Worm (Caenorhabditis elegans) whole organism, early embryonic: Measurements from ENCODE around the gene F32G8.2.

Source experiments
- B0310.2 ChIP-seq: sonication (generic microtip); optimal IDR thresholded peaks from 2 replicates; lab custom pipeline; 2016; ENCODE audit warnings: mild to moderate bottlenecking, missing genetic modification characterization, missing compliant biosample characterization
- F13C5.2 ChIP-seq: sonication (generic microtip); optimal IDR thresholded peaks from 2 replicates; lab custom pipeline; 2017; ENCODE audit warnings: mild to moderate bottlenecking, missing genetic modification characterization, inconsistent platforms, missing compliant biosample characterization
- aly-1 ChIP-seq: sonication (generic microtip); optimal IDR thresholded peaks from 2 replicates; lab custom pipeline; 2016; ENCODE audit warnings: missing genetic modification characterization, missing compliant biosample characterization
- ama-1 ChIP-seq: fragments of 150-350 bp; optimal IDR thresholded peaks from 2 replicates; lab custom pipeline; 2014
- ceh-13 ChIP-seq: fragments of 200-800 bp; sonication (Bioruptor generic); optimal IDR thresholded peaks from 2 replicates; lab custom pipeline; 2018; ENCODE audit warnings: mild to moderate bottlenecking, missing genetic modification characterization, missing compliant biosample characterization
- ceh-36 ChIP-seq: sonication (generic microtip); optimal IDR thresholded peaks from 2 replicates; lab custom pipeline; 2016; ENCODE audit warnings: missing genetic modification characterization, inconsistent platforms, missing compliant biosample characterization
- ets-7 ChIP-seq: sonication (generic microtip); optimal IDR thresholded peaks from 2 replicates; lab custom pipeline; 2016; ENCODE audit warnings: missing genotype, missing genetic modification characterization, missing compliant biosample characterization
- flt-1 ChIP-seq: fragments of 200-800 bp; sonication (Bioruptor generic); IDR thresholded peaks from 2 replicates; pipeline ENCODE4 v1.3.6; 2022; ENCODE audit warnings: missing genetic modification characterization, missing compliant biosample characterization
- hmbx-1 ChIP-seq: sonication (generic microtip); optimal IDR thresholded peaks from 2 replicates; lab custom pipeline; 2016; ENCODE audit warnings: mild to moderate bottlenecking, missing genetic modification characterization, missing compliant biosample characterization
- hmg-4 ChIP-seq: fragments of 200-800 bp; sonication (Bioruptor generic); optimal IDR thresholded peaks from 2 replicates; lab custom pipeline; 2018; ENCODE audit warnings: mild to moderate bottlenecking, missing genetic modification characterization, missing compliant biosample characterization
- hnd-1 ChIP-seq: sonication (generic microtip); optimal IDR thresholded peaks from 2 replicates; lab custom pipeline; 2016; ENCODE audit warnings: missing genetic modification characterization, missing compliant biosample characterization
- pes-1 ChIP-seq: fragments of 200-800 bp; sonication (Bioruptor generic); IDR thresholded peaks from 2 replicates; pipeline ENCODE4 v1.3.6; 2022; ENCODE audit warnings: missing genetic modification reagents, missing genetic modification characterization, missing compliant biosample characterization
- scrt-1 ChIP-seq: fragments of 200-800 bp; sonication (Bioruptor generic); IDR thresholded peaks from 2 replicates; pipeline ENCODE4 v1.3.6; 2022; ENCODE audit warnings: missing genetic modification characterization, missing compliant biosample characterization
- sea-1 ChIP-seq: fragments of 200-800 bp; sonication (Bioruptor generic); conservative IDR thresholded peaks from 2 replicates; pipeline ENCODE4 v1.3.6; 2022; ENCODE audit warnings: missing genetic modification characterization, missing compliant biosample characterization
- tbx-11 ChIP-seq: fragments of 200-800 bp; sonication (Bioruptor generic); IDR thresholded peaks from 2 replicates; pipeline ENCODE4 v1.3.6; 2022; ENCODE audit warnings: missing genetic modification characterization, missing compliant biosample characterization
- tbx-37 ChIP-seq: fragments of 200-800 bp; sonication (Bioruptor generic); conservative IDR thresholded peaks from 2 replicates; pipeline ENCODE4 v1.3.6; 2022; ENCODE audit warnings: missing genetic modification reagents, missing genetic modification characterization, missing compliant biosample characterization
- tra-4 ChIP-seq: sonication (generic microtip); optimal IDR thresholded peaks from 2 replicates; lab custom pipeline; 2017; ENCODE audit warnings: missing genetic modification characterization, missing compliant biosample characterization

The F32G8.2 gene

DNA sequence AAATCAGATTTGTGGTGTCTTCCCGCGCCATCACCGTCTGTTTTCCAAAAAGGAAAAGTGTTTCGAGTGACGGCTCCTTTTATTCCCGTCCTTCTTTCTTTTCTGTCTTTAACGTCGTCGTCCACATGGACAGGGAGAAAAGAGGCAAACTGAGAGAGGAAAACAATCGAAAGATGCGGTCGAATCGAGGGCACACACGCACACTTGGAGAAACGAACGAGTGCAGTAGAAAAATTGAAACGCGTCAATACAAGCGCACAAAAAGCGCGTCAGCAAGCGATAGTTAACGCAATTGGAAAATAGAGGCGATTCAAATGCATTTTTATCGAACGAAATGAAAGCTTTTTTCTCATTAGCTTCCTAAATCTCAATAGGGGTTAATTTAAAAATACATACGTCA, 13.0 kb upstream of the F32G8.2 start:
- TF ChIP-seq hmg-4 (GFP tag; lab: Kevin White, UChicago) (peak; percentile 50), F13C5.2 (tag; lab: Kevin White, UChicago) (peak; percentile 11), flt-1 (no peak), ceh-13 (GFP tag; lab: Kevin White, UChicago) (no peak), pes-1 (GFP tag; lab: Robert Waterston, UW) (no peak), B0310.2 (tag; lab: Kevin White, UChicago) (no peak)

DNA sequence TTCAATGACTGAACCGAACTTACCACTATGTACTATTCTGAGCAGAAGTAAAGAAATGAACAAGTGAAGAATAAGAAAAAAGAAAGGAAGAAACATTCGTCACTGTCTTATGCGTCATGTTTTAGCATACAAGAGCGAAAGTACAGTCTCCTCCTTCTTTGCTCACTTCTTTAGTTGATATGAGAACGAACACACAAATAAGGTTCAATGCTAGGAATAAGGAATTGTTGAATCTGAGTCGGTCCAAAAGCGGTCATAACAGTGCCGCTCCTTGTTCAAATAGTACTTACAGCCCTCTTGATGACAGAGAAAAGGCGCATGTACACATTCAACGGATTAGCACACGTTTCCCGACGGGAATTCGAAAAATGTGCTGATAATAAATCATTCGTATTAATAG, 10.7 kb upstream of the F32G8.2 start, which contains the start of gene F25D1.8:
Gene F25D1.8 (plus strand): TSS at position 301 of the 400 bp plus-strand sequence.
- TF ChIP-seq tra-4 (tag; lab: Kevin White, UChicago), result no peak

DNA sequence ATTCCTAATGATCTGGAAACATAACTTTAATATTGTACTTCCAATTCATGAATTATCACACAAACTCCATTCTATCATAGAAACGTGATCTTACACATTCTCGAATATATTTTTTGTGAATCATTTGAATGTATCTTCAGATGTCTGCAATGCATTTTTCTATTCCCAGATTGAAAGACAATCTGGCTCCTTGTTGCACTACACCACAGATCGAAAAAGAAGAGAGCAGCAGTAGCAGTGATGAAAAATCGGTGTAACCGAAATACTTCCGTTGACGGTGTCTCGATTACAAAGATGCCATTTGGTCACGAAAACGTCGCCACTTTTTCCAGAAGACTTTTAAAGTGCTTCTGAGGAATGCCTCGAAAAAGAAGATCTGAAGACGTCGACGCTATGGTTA, 9.8 kb upstream of the F32G8.2 start, which contains the start of gene degt-1:
Gene degt-1 (plus strand): TSS at position 301 of the 400 bp plus-strand sequence.
- TF ChIP-seq flt-1 (no peak), tra-4 (tag; lab: Kevin White, UChicago) (no peak), tbx-11 (GFP tag; lab: Robert Waterston, UW) (no peak), sea-1 (GFP tag; lab: Robert Waterston, UW) (no peak), B0310.2 (tag; lab: Kevin White, UChicago) (no peak), hmg-4 (GFP tag; lab: Kevin White, UChicago) (no peak), F13C5.2 (tag; lab: Kevin White, UChicago) (no peak), ama-1 (lab: Kevin White, UChicago) (no peak), tbx-37 (GFP tag; lab: Robert Waterston, UW) (no peak), pes-1 (GFP tag; lab: Robert Waterston, UW) (no peak), ceh-13 (GFP tag; lab: Kevin White, UChicago) (no peak), hnd-1 (tag; lab: Kevin White, UChicago) (no peak), ceh-36 (tag; lab: Kevin White, UChicago) (no peak)

DNA sequence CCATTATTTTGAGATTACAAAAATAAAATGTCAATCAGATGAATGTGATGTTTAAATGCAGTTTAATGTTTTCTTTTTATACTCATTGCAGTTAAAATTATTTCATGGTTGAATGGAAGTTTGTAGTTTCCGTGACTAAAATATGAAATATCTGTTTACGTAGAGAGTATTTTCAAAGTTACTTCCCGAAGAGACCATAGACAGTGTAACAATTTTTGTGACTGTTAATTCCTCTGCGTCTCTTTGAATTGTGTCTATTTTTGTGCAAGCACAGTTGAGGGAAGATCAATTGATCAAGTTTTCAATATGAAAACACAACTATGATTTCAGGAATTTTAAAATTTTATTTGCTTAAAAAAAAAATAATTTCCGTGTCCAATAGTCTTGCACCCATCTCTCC, 3.1 kb upstream of the F32G8.2 start, which contains the start of gene F25D1.5:
Gene F25D1.5 (minus strand): TSS at position 35 of the 400 bp plus-strand sequence.
- TF ChIP-seq scrt-1 (GFP tag; lab: Robert Waterston, UW) (no peak), flt-1 (no peak), ceh-36 (tag; lab: Kevin White, UChicago) (no peak), F13C5.2 (tag; lab: Kevin White, UChicago) (no peak), pes-1 (GFP tag; lab: Robert Waterston, UW) (no peak), tbx-11 (GFP tag; lab: Robert Waterston, UW) (no peak), ama-1 (lab: Kevin White, UChicago) (no peak), ceh-13 (GFP tag; lab: Kevin White, UChicago) (no peak), aly-1 (tag; lab: Kevin White, UChicago) (no peak), ets-7 (tag; lab: Kevin White, UChicago) (no peak), sea-1 (GFP tag; lab: Robert Waterston, UW) (no peak), hmbx-1 (tag; lab: Kevin White, UChicago) (no peak), tra-4 (tag; lab: Kevin White, UChicago) (no peak)

DNA sequence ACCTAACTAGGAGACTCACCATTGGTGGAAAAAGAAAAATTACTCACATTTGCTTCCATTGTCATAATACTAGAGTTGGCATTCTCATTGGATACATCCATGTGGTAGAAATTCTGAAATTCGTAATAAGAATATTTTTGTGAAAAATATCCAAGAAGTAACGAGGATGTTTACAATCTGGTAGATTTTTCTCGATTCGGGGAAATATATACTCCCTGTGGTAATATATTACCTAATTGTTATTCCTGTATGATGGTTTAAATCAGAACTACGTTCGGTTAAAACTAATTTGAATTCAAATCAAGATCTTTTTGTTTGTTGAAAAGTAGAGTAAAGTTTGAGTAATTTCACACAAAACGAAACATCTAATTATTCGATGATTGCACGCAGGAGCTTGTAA, 836 bp upstream of the F32G8.2 start, which contains the start of gene srd-34:
Gene srd-34 (minus strand): TSS at position 101 of the 400 bp plus-strand sequence.
- TF ChIP-seq F13C5.2 (tag; lab: Kevin White, UChicago), result no peak
- no peak for TF ChIP-seq scrt-1 (GFP tag; lab: Robert Waterston, UW)
- no peak for TF ChIP-seq hmg-4 (GFP tag; lab: Kevin White, UChicago)
- TF ChIP-seq ets-7 (tag; lab: Kevin White, UChicago), result no peak
- TF ChIP-seq tbx-11 (GFP tag; lab: Robert Waterston, UW), result no peak

DNA sequence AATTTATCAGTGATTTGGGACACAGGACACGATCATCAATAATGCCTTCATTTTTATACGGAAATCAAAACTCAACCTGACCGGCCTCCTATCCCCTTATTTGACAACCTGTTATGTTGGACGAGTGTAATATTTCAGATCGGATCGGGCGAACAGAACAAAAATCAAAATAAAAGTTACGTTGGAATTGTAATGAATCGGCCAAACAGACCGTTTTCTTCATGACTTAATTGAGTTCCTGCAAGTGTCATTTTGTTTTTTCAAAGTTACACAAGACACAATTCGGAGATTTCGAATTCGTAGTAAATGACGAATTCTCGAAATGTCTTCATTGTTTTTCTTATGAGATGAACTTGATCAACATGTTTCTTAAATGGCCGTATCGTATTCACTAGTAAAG, 5.4 kb downstream of the F32G8.2 start, which contains the start of gene F32G8.3:
Gene F32G8.3 (minus strand): TSS at position 101 of the 400 bp plus-strand sequence.
- TF ChIP-seq flt-1, result no peak
- no peak for TF ChIP-seq pes-1 (GFP tag; lab: Robert Waterston, UW)
- no peak for TF ChIP-seq hmbx-1 (tag; lab: Kevin White, UChicago)
- TF ChIP-seq ceh-13 (GFP tag; lab: Kevin White, UChicago), result no peak
- no peak for TF ChIP-seq hmg-4 (GFP tag; lab: Kevin White, UChicago)
- TF ChIP-seq tra-4 (tag; lab: Kevin White, UChicago), result no peak
- no peak for TF ChIP-seq scrt-1 (GFP tag; lab: Robert Waterston, UW)
- no peak for TF ChIP-seq sea-1 (GFP tag; lab: Robert Waterston, UW)
- no peak for TF ChIP-seq tbx-11 (GFP tag; lab: Robert Waterston, UW)
- TF ChIP-seq B0310.2 (tag; lab: Kevin White, UChicago), result no peak
- TF ChIP-seq ceh-36 (tag; lab: Kevin White, UChicago), result no peak
- TF ChIP-seq tbx-37 (GFP tag; lab: Robert Waterston, UW), result no peak
- no peak for TF ChIP-seq hnd-1 (tag; lab: Kevin White, UChicago)
- no peak for TF ChIP-seq aly-1 (tag; lab: Kevin White, UChicago)
- TF ChIP-seq F13C5.2 (tag; lab: Kevin White, UChicago), result no peak
- no peak for TF ChIP-seq ama-1 (lab: Kevin White, UChicago)
- TF ChIP-seq ets-7 (tag; lab: Kevin White, UChicago), result no peak

DNA sequence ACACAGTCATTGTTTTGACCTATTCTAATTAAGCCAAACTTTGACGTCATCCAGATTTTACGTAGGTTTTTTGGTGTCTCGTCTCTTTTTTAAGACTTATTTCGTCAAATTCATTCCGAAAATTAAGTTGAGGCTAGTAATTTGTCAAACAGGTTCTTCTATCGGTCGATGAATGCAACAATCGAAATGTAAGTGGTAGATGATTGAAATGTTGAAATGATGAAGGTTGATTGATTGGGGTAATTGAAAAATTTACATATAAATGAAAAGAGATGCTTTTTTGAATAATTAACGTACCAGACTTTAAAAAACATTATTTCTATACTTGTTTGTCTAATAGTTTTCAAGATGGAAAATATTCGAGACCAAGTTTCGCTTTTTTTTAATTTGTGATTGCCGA, 6.5 kb downstream of the F32G8.2 start:
- no peak for TF ChIP-seq sea-1 (GFP tag; lab: Robert Waterston, UW)
- no peak for TF ChIP-seq hnd-1 (tag; lab: Kevin White, UChicago)
- TF ChIP-seq hmbx-1 (tag; lab: Kevin White, UChicago), result no peak
- no peak for TF ChIP-seq flt-1
- no peak for TF ChIP-seq ceh-13 (GFP tag; lab: Kevin White, UChicago)
- TF ChIP-seq ama-1 (lab: Kevin White, UChicago), result no peak
- no peak for TF ChIP-seq tra-4 (tag; lab: Kevin White, UChicago)
- TF ChIP-seq tbx-11 (GFP tag; lab: Robert Waterston, UW), result no peak
